Worm (Caenorhabditis elegans) whole organism, young adult: ENCODE measurements around the gene K08H2.7.

Experiments used
- B0035.1 ChIP-seq: sonication (generic microtip); optimal IDR thresholded peaks from 2 replicates; lab custom pipeline; 2016; ENCODE audit warnings: missing genetic modification characterization, mild to moderate bottlenecking, missing compliant biosample characterization, missing genotype, missing genetic modification reagents
- D2030.7 ChIP-seq: fragments of 200-800 bp; sonication (Bioruptor generic); IDR thresholded peaks from 2 replicates; pipeline ENCODE4 v1.3.6; 2022; ENCODE audit warnings: missing genetic modification reagents, missing genetic modification characterization, missing compliant biosample characterization
- F33H1.4 ChIP-seq: fragments of 200-800 bp; sonication (Bioruptor generic); IDR thresholded peaks from 2 replicates; pipeline ENCODE4 v1.3.6; 2022; ENCODE audit warnings: missing genetic modification reagents, missing genetic modification characterization, missing compliant biosample characterization
- F37B4.10 ChIP-seq: fragments of 200-800 bp; sonication (Bioruptor generic); IDR thresholded peaks from 2 replicates; pipeline ENCODE4 v1.3.6; 2022; ENCODE audit warnings: missing genetic modification characterization, missing compliant biosample characterization
- F49E8.2 ChIP-seq: sonication (generic microtip); optimal IDR thresholded peaks from 3 replicates; lab custom pipeline; 2017; ENCODE audit warnings: missing genetic modification characterization, mild to moderate bottlenecking, missing compliant biosample characterization, antibody characterized with exemption, moderate library complexity; ENCODE audit not compliant: insufficient read depth
- F52B5.7 ChIP-seq: sonication (generic microtip); optimal IDR thresholded peaks from 2 replicates; lab custom pipeline; 2016; ENCODE audit warnings: mild to moderate bottlenecking, missing genetic modification characterization, missing compliant biosample characterization
- K12H6.12 ChIP-seq: fragments of 200-800 bp; sonication (Bioruptor generic); optimal IDR thresholded peaks from 2 replicates; lab custom pipeline; 2018; ENCODE audit warnings: mild to moderate bottlenecking, missing genetic modification characterization, missing compliant biosample characterization
- akir-1 ChIP-seq: fragments of 200-800 bp; sonication (Bioruptor generic); optimal IDR thresholded peaks from 2 replicates; lab custom pipeline; 2018; ENCODE audit warnings: mild to moderate bottlenecking, missing genetic modification characterization, moderate library complexity, missing compliant biosample characterization
- atf-7 ChIP-seq: sonication (generic microtip); optimal IDR thresholded peaks from 2 replicates; lab custom pipeline; 2017; ENCODE audit warnings: mild to moderate bottlenecking, missing genetic modification characterization, missing compliant biosample characterization
- attf-3 ChIP-seq: fragments of 200-800 bp; sonication (Bioruptor generic); conservative IDR thresholded peaks from 2 replicates; pipeline ENCODE4 v1.3.6; 2022; ENCODE audit warnings: missing genetic modification reagents, missing genetic modification characterization, missing compliant biosample characterization
- attf-5 ChIP-seq: fragments of 200-800 bp; sonication (Bioruptor generic); optimal IDR thresholded peaks from 2 replicates; lab custom pipeline; 2018; ENCODE audit warnings: mild to moderate bottlenecking, missing genetic modification characterization, missing compliant biosample characterization
- attf-6 ChIP-seq: fragments of 200-800 bp; sonication (Bioruptor generic); IDR thresholded peaks from 2 replicates; pipeline ENCODE4 v1.3.6; 2022; ENCODE audit warnings: missing genetic modification reagents, missing genetic modification characterization, missing compliant biosample characterization
- ceh-79 ChIP-seq: sonication (generic microtip); optimal IDR thresholded peaks from 2 replicates; lab custom pipeline; 2017; ENCODE audit warnings: mild to moderate bottlenecking, missing genetic modification characterization, missing compliant biosample characterization
- chd-7 ChIP-seq: sonication (generic microtip); optimal IDR thresholded peaks from 2 replicates; lab custom pipeline; 2016; ENCODE audit warnings: mild to moderate bottlenecking, missing genetic modification characterization, moderate library complexity, missing compliant biosample characterization
- dpff-1 ChIP-seq: sonication (generic microtip); optimal IDR thresholded peaks from 2 replicates; lab custom pipeline; 2017; ENCODE audit warnings: mild to moderate bottlenecking, missing genetic modification characterization, missing compliant biosample characterization
- ekl-4 ChIP-seq: fragments of 200-800 bp; sonication (Bioruptor generic); IDR thresholded peaks from 2 replicates; pipeline ENCODE4 v1.3.6; 2022; ENCODE audit warnings: missing genetic modification reagents, missing genetic modification characterization, missing compliant biosample characterization
- him-1 ChIP-seq: sonication (generic microtip); optimal IDR thresholded peaks from 2 replicates; lab custom pipeline; 2016; ENCODE audit warnings: missing genotype, missing genetic modification reagents, missing genetic modification characterization, missing compliant biosample characterization
- hmg-1.2 ChIP-seq: fragments of 200-800 bp; sonication (Bioruptor generic); IDR thresholded peaks from 2 replicates; pipeline ENCODE4 v1.3.6; 2022; ENCODE audit warnings: missing genetic modification reagents, missing genetic modification characterization, missing compliant biosample characterization
- lag-1 ChIP-seq: fragments of 200-800 bp; sonication (Bioruptor generic); IDR thresholded peaks from 2 replicates; pipeline ENCODE4 v1.3.6; 2022; ENCODE audit warnings: missing genetic modification reagents, missing genetic modification characterization, missing compliant biosample characterization
- let-526 ChIP-seq: fragments of 200-800 bp; sonication (Bioruptor generic); IDR thresholded peaks from 2 replicates; pipeline ENCODE4 v1.3.6; 2022; ENCODE audit warnings: missing genetic modification reagents, missing genetic modification characterization, missing compliant biosample characterization
- lin-40 ChIP-seq: sonication (generic microtip); optimal IDR thresholded peaks from 2 replicates; lab custom pipeline; 2016; ENCODE audit warnings: missing genetic modification characterization, mild to moderate bottlenecking, missing compliant biosample characterization, missing genotype, missing genetic modification reagents
- nfyb-1 ChIP-seq: fragments of 200-800 bp; sonication (Bioruptor generic); IDR thresholded peaks from 2 replicates; pipeline ENCODE4 v1.3.6; 2022; ENCODE audit warnings: missing genetic modification reagents, missing genetic modification characterization, missing compliant biosample characterization
- nhr-27 ChIP-seq: fragments of 200-800 bp; sonication (Bioruptor generic); optimal IDR thresholded peaks from 2 replicates; lab custom pipeline; 2018; ENCODE audit warnings: mild to moderate bottlenecking, missing genetic modification characterization, moderate library complexity, missing compliant biosample characterization
- nhr-90 ChIP-seq: sonication (generic microtip); optimal IDR thresholded peaks from 2 replicates; lab custom pipeline; 2016; ENCODE audit warnings: missing genotype, mild to moderate bottlenecking, missing genetic modification characterization, missing compliant biosample characterization
- rcor-1 ChIP-seq: fragments of 200-800 bp; sonication (Bioruptor generic); IDR thresholded peaks from 2 replicates; pipeline ENCODE4 v1.3.6; 2022; ENCODE audit warnings: missing genetic modification reagents, missing genetic modification characterization, missing compliant biosample characterization
- rec-8 ChIP-seq, 2 experiments: sonication (generic microtip); optimal IDR thresholded peaks; 2 replicates each; lab custom pipeline; 2016; ENCODE audit warnings: mild to moderate bottlenecking in 2 of 2, missing genetic modification characterization in 2 of 2, missing genetic modification reagents in 2 of 2, missing genotype in 2 of 2, missing biosample characterization in 1 of 2, missing compliant biosample characterization in 1 of 2, moderate library complexity in 1 of 2
- repo-1 ChIP-seq: sonication (generic microtip); optimal IDR thresholded peaks from 2 replicates; lab custom pipeline; 2017; ENCODE audit warnings: mild to moderate bottlenecking, missing genetic modification characterization, missing compliant biosample characterization
- rpc-1 ChIP-seq, 2 experiments: fragments of 150-350 bp in 1 of 2; sonication (generic microtip) in 1 of 2; optimal IDR thresholded peaks; 2 replicates each; lab custom pipeline; 2014 to 2018; ENCODE audit warnings: missing biosample characterization in 1 of 2, missing genetic modification characterization in 1 of 2, missing genetic modification reagents in 1 of 2, missing genotype in 1 of 2
- sea-2 ChIP-seq: fragments of 200-800 bp; sonication (Bioruptor generic); IDR thresholded peaks from 2 replicates; pipeline ENCODE4 v1.3.6; 2022; ENCODE audit warnings: missing genetic modification characterization, missing compliant biosample characterization
- snpc-1.3 ChIP-seq: sonication (generic microtip); optimal IDR thresholded peaks from 2 replicates; lab custom pipeline; 2017; ENCODE audit warnings: missing genetic modification characterization, mild to moderate bottlenecking, missing compliant biosample characterization, antibody characterized with exemption, moderate library complexity, missing genotype, missing genetic modification reagents; ENCODE audit not compliant: insufficient read depth
- snpc-4 ChIP-seq, 5 experiments: fragments of 150-350 bp in 1 of 5; sonication (generic microtip) in 4 of 5; optimal IDR thresholded peaks; 2 replicates each; lab custom pipeline; 2014 to 2018; ENCODE audit warnings: missing genetic modification characterization in 5 of 5, missing biosample characterization in 3 of 5, antibody characterized with exemption in 2 of 5, mild to moderate bottlenecking in 2 of 5, missing compliant biosample characterization in 2 of 5, missing genotype in 2 of 5, moderate library complexity in 2 of 5, missing genetic modification reagents in 1 of 5
- tlf-1 ChIP-seq: fragments of 200-800 bp; sonication (Bioruptor generic); optimal IDR thresholded peaks from 2 replicates; lab custom pipeline; 2018; ENCODE audit warnings: mild to moderate bottlenecking, missing genetic modification characterization, missing compliant biosample characterization
- zfh-2 ChIP-seq: fragments of 200-800 bp; sonication (Bioruptor generic); conservative IDR thresholded peaks from 2 replicates; pipeline ENCODE4 v1.3.6; 2022; ENCODE audit warnings: missing genetic modification reagents, missing genetic modification characterization, missing compliant biosample characterization
- ztf-26 ChIP-seq: sonication (generic microtip); optimal IDR thresholded peaks from 2 replicates; lab custom pipeline; 2017; ENCODE audit warnings: missing genetic modification characterization, missing compliant biosample characterization
- ztf-6 ChIP-seq: fragments of 200-800 bp; sonication (Bioruptor generic); IDR thresholded peaks from 2 replicates; pipeline ENCODE4 v1.3.6; 2022; ENCODE audit warnings: missing genetic modification reagents, missing genetic modification characterization, missing compliant biosample characterization

The K08H2.7 gene

DNA sequence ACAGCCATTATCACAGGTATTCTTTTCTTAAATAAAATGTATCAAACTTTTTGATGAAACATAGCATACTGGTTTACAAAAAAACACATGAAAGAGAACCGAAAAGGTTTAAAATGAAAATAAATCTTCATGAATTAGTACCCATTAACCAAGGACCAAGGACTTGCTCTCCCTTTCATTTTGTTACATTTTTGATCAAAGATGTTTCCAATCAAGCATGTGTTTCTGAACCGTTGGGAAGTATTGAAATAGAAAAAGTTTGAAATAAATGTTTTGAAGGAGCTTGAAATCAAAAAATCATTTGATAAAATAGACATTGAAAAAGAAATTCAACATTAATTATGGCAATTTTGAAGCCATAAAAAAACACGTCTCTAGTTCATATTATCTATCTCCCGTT lies 35.7 kb downstream of the K08H2.7 start (continued):
- TF ChIP-seq akir-1 (GFP tag; lab: Kevin White, UChicago) (no peak), sea-2 (GFP tag; lab: Robert Waterston, UW) (no peak), dpff-1 (tag; lab: Kevin White, UChicago) (no peak), nhr-27 (tag; lab: Kevin White, UChicago) (no peak), ekl-4 (GFP tag; lab: Robert Waterston, UW) (no peak)

DNA sequence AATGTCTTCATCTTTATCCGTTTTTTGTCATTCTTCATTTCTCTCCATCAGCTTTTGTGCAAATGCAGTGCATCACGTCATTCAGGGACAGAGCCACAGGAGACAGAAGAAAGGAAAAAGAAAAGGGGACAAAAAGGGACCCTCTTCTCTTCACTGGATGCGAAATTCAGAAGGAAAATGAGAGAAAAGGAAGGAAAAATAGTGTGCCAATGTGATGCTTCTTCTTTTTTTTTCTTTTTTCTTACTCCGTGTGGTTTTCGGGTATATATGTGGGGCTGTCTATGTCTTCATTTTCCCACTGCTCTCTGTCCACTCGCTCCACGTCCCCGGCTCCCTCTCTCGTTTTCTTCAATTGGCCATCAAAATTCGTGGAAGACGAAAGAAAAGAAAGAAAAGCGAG lies 37.8 kb downstream of the K08H2.7 start:
- peak; percentile 10 for TF ChIP-seq lin-40
- TF ChIP-seq attf-5 (GFP tag; lab: Kevin White, UChicago) = no peak
- TF ChIP-seq zfh-2 (GFP tag; lab: Robert Waterston, UW) = peak; percentile 38; the same call in 1 of the 2 replicates
- TF ChIP-seq K12H6.12 (tag; lab: Kevin White, UChicago) = peak; percentile 39
- peak; percentile 1 for TF ChIP-seq chd-7 (tag; lab: Kevin White, UChicago)
- no peak for TF ChIP-seq ceh-79 (tag; lab: Kevin White, UChicago)
- no peak for TF ChIP-seq rcor-1 (GFP tag; lab: Robert Waterston, UW)
- no peak for TF ChIP-seq B0035.1 (tag; lab: Kevin White, UChicago)
- TF ChIP-seq, all 124 proteins: peak for 4

DNA sequence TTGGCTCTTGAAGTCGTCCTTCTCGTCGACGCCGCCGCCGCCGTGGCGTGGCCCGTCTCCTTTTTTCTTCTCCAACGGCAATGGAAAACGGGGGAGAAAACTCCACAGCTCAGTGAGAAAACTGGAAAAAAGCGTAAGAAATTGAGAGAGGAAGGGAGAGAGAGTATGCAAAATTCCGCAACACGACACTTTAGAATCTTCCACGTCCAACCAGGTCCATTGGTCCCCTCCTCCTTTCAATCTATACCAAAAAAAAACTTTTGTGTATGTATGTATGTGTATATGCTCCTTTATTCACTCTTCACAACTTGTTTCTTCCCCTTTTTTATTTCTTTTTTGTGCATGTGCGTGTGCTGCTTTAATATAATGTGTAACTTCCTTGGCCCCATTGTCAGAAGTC lies 39.2 kb downstream of the K08H2.7 start:
- TF ChIP-seq rec-8 (tag; optimal IDR thresholded peaks at IDR 0.05; lab: Kevin White, UChicago) (no peak), F52B5.7 (tag; lab: Kevin White, UChicago) (no peak), him-1 (no peak), F49E8.2 (tag; lab: Kevin White, UChicago) (no peak), attf-3 (GFP tag; lab: Robert Waterston, UW) (no peak)

DNA sequence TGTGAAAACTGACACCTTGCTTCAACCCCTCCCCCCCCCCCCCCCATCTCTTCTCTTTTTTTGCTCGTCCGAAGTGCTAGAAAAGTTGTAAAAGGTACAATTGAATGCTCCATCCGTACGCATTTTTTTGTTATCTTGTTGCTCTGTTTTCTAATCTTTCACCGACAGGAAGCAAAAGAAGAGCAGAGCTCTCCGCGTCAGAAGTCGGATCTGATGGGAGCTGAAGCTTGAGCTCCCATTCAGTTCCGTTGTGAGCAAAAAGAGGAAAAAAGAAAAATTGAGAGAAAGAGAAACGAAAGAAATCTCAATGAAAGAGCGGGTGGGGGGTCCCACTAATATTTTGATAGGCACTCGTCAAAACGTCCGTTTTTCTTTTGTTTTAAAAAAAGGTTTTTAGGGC lies 41.3 kb downstream of the K08H2.7 start:
- no peak for TF ChIP-seq ztf-6 (GFP tag; lab: Robert Waterston, UW)
- no peak for TF ChIP-seq nhr-90
- TF ChIP-seq snpc-4 (GFP tag; optimal IDR thresholded peaks at IDR 0.05; lab: Kevin White, UChicago) = no peak
- TF ChIP-seq snpc-4 (tag; optimal IDR thresholded peaks at IDR 0.05; lab: Kevin White, UChicago) = no peak
- no peak for TF ChIP-seq lag-1
- TF ChIP-seq ztf-26 = no peak
- TF ChIP-seq hmg-1.2 (GFP tag; lab: Robert Waterston, UW) = no peak
- TF ChIP-seq rpc-1 (optimal IDR thresholded peaks at IDR 0.05; lab: Kevin White, UChicago) = no peak
- no peak for TF ChIP-seq rpc-1 (tag; optimal IDR thresholded peaks at IDR 0.05; lab: Kevin White, UChicago)
- no peak for TF ChIP-seq F33H1.4
- no peak for TF ChIP-seq D2030.7
- TF ChIP-seq atf-7 (tag; lab: Kevin White, UChicago) = no peak

DNA sequence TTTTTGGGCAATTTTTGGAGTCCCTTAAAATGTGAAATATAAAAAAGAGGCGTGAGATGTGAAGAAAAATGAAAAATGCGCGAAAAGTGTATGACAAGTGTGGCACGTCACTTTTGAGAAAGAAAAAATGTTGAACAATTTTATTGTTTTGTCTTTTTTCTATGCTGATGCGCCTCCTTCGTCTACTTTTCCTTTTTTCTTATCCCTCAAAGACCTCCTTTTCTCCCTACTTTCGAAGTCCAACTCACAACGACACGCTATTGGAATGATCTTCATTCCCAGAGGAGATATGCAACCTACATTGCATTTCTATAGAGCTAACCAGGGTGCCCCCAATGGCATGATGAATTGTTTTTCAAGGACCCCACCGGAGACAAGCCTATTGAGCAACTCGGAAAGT lies 42.2 kb downstream of the K08H2.7 start:
- TF ChIP-seq attf-6 (no peak), let-526 (no peak), repo-1 (no peak), atf-7 (tag; lab: Kevin White, UChicago) (no peak), snpc-1.3 (tag; lab: Kevin White, UChicago) (no peak), sea-2 (GFP tag; lab: Robert Waterston, UW) (no peak), tlf-1 (GFP tag; lab: Kevin White, UChicago) (no peak), F37B4.10 (GFP tag; lab: Robert Waterston, UW) (no peak), rec-8 (tag; optimal IDR thresholded peaks at IDR 0.05; lab: Kevin White, UChicago) (no peak), nfyb-1 (GFP tag; lab: Robert Waterston, UW) (no peak)
